Worm (Caenorhabditis elegans) whole organism, L2 larva: Measurements from ENCODE around the gene ZK488.5.
A peak's percentile ranks its signal among the peaks of the same experiment; 100 is the strongest.

Experiments
- C34F6.9 ChIP-seq: fragments of 150-350 bp; optimal IDR thresholded peaks from 2 replicates; lab custom pipeline; 2014; ENCODE audit warnings: missing biosample characterization, missing genetic modification characterization
- R02D3.7 ChIP-seq: fragments of 150-350 bp; optimal IDR thresholded peaks from 2 replicates; lab custom pipeline; 2014; ENCODE audit warnings: missing biosample characterization, missing genetic modification characterization
- Y55F3AM.14 ChIP-seq: fragments of 200-800 bp; sonication (Bioruptor generic); optimal IDR thresholded peaks from 2 replicates; lab custom pipeline; 2018; ENCODE audit warnings: mild to moderate bottlenecking, missing genetic modification characterization, missing compliant biosample characterization
- ZK546.5 ChIP-seq: sonication (generic microtip); optimal IDR thresholded peaks from 2 replicates; lab custom pipeline; 2017; ENCODE audit warnings: missing biosample characterization, missing genetic modification characterization
- alr-1 ChIP-seq: fragments of 150-350 bp; optimal IDR thresholded peaks from 2 replicates; lab custom pipeline; 2014; ENCODE audit warnings: missing biosample characterization, missing genetic modification characterization
- aly-2 ChIP-seq: fragments of 150-350 bp; optimal IDR thresholded peaks from 2 replicates; lab custom pipeline; 2014; ENCODE audit warnings: missing biosample characterization, missing genetic modification characterization
- ama-1 ChIP-seq: fragments of 150-350 bp; optimal IDR thresholded peaks from 2 replicates; lab custom pipeline; 2018; ENCODE audit warnings: inconsistent platforms
- ceh-16 ChIP-seq: fragments of 150-350 bp; optimal IDR thresholded peaks from 2 replicates; lab custom pipeline; 2014; ENCODE audit warnings: missing biosample characterization, missing genetic modification characterization
- ceh-82 ChIP-seq: fragments of 150-350 bp; optimal IDR thresholded peaks from 2 replicates; lab custom pipeline; 2014; ENCODE audit warnings: missing biosample characterization, missing genetic modification characterization
- crh-2 ChIP-seq: sonication (generic microtip); optimal IDR thresholded peaks from 2 replicates; lab custom pipeline; 2017; ENCODE audit warnings: missing biosample characterization, missing genetic modification characterization
- elt-1 ChIP-seq: fragments of 150-350 bp; optimal IDR thresholded peaks from 2 replicates; lab custom pipeline; 2014; ENCODE audit warnings: missing biosample characterization, missing genetic modification characterization
- elt-3 ChIP-seq: sonication (generic microtip); optimal IDR thresholded peaks from 2 replicates; lab custom pipeline; 2017; ENCODE audit warnings: missing biosample characterization, missing genetic modification characterization
- fos-1 ChIP-seq: fragments of 150-350 bp; optimal IDR thresholded peaks from 2 replicates; lab custom pipeline; 2014; ENCODE audit warnings: missing biosample characterization, missing genetic modification characterization
- gmeb-1 ChIP-seq: fragments of 150-350 bp; optimal IDR thresholded peaks from 2 replicates; lab custom pipeline; 2014; ENCODE audit warnings: missing biosample characterization, missing genetic modification characterization
- lsy-2 ChIP-seq, 2 experiments: fragments of 150-350 bp in 1 of 2; sonication (generic microtip) in 1 of 2; optimal IDR thresholded peaks; 2 replicates each; lab custom pipeline; 2014 to 2017; ENCODE audit warnings: missing biosample characterization in 2 of 2, missing genetic modification characterization in 2 of 2
- mab-5 ChIP-seq: fragments of 150-350 bp; optimal IDR thresholded peaks from 2 replicates; lab custom pipeline; 2014; ENCODE audit warnings: missing biosample characterization, missing genetic modification characterization
- mdl-1 ChIP-seq, 2 experiments: fragments of 150-350 bp in 1 of 2; sonication (generic microtip) in 1 of 2; optimal IDR thresholded peaks; 2 replicates each; lab custom pipeline; 2017; ENCODE audit warnings: missing biosample characterization in 2 of 2, missing genetic modification characterization in 2 of 2
- nhr-10 ChIP-seq: sonication (generic microtip); optimal IDR thresholded peaks from 2 replicates; lab custom pipeline; 2017; ENCODE audit warnings: missing biosample characterization, missing genetic modification characterization
- nhr-11 ChIP-seq: fragments of 150-350 bp; optimal IDR thresholded peaks from 2 replicates; lab custom pipeline; 2014; ENCODE audit warnings: missing biosample characterization, missing genetic modification characterization
- nhr-12 ChIP-seq: fragments of 150-350 bp; optimal IDR thresholded peaks from 2 replicates; lab custom pipeline; 2014; ENCODE audit warnings: missing biosample characterization, missing genetic modification characterization
- nhr-129 ChIP-seq: fragments of 150-350 bp; optimal IDR thresholded peaks from 2 replicates; lab custom pipeline; 2014; ENCODE audit warnings: missing biosample characterization, missing genetic modification characterization
- nhr-21 ChIP-seq: fragments of 150-350 bp; optimal IDR thresholded peaks from 2 replicates; lab custom pipeline; 2014; ENCODE audit warnings: missing biosample characterization, missing genetic modification characterization
- nhr-23 ChIP-seq: fragments of 150-350 bp; optimal IDR thresholded peaks from 2 replicates; lab custom pipeline; 2014; ENCODE audit warnings: missing biosample characterization, missing genetic modification reagents, missing genetic modification characterization
- nhr-237 ChIP-seq: fragments of 150-350 bp; optimal IDR thresholded peaks from 2 replicates; lab custom pipeline; 2014; ENCODE audit warnings: missing biosample characterization, missing genetic modification characterization
- nhr-25 ChIP-seq: fragments of 150-350 bp; sonication (generic microtip); optimal IDR thresholded peaks from 3 replicates; lab custom pipeline; 2014; ENCODE audit warnings: missing biosample characterization, missing genetic modification characterization
- nhr-6 ChIP-seq: fragments of 150-350 bp; optimal IDR thresholded peaks from 2 replicates; lab custom pipeline; 2014; ENCODE audit warnings: missing biosample characterization, missing genetic modification characterization
- peb-1 ChIP-seq: fragments of 150-350 bp; optimal IDR thresholded peaks from 2 replicates; lab custom pipeline; 2014; ENCODE audit warnings: missing biosample characterization, missing genetic modification characterization
- sem-4 ChIP-seq: fragments of 150-350 bp; optimal IDR thresholded peaks from 2 replicates; lab custom pipeline; 2014; ENCODE audit warnings: missing biosample characterization, missing genetic modification reagents, missing genetic modification characterization
- skn-1 ChIP-seq: sonication (generic microtip); optimal IDR thresholded peaks from 2 replicates; lab custom pipeline; 2017; ENCODE audit warnings: missing biosample characterization, missing genetic modification characterization
- sma-3 ChIP-seq: sonication (generic microtip); optimal IDR thresholded peaks from 2 replicates; lab custom pipeline; 2016; ENCODE audit warnings: missing genetic modification reagents, missing genetic modification characterization, missing compliant biosample characterization
- sma-9 ChIP-seq, 2 experiments: fragments of 150-350 bp in 1 of 2; sonication (generic microtip) in 1 of 2; optimal IDR thresholded peaks; 2 replicates each; lab custom pipeline; 2014 to 2016; ENCODE audit warnings: missing genetic modification characterization in 2 of 2, mild to moderate bottlenecking in 1 of 2, missing biosample characterization in 1 of 2, missing compliant biosample characterization in 1 of 2, missing genetic modification reagents in 1 of 2, moderate library complexity in 1 of 2
- snpc-4 ChIP-seq: fragments of 150-350 bp; optimal IDR thresholded peaks from 2 replicates; lab custom pipeline; 2014; ENCODE audit warnings: missing biosample characterization, missing genetic modification characterization
- unc-39 ChIP-seq: fragments of 150-350 bp; optimal IDR thresholded peaks from 2 replicates; lab custom pipeline; 2014; ENCODE audit warnings: missing biosample characterization, missing genetic modification characterization
- unc-55 ChIP-seq: fragments of 150-350 bp; sonication (generic microtip); optimal IDR thresholded peaks from 3 replicates; lab custom pipeline; 2014; ENCODE audit warnings: missing biosample characterization, missing genetic modification reagents, missing genetic modification characterization
- unc-62 ChIP-seq: fragments of 150-350 bp; optimal IDR thresholded peaks from 2 replicates; lab custom pipeline; 2014; ENCODE audit warnings: missing biosample characterization, missing genetic modification reagents, missing genetic modification characterization
- zag-1 ChIP-seq: fragments of 150-350 bp; optimal IDR thresholded peaks from 2 replicates; lab custom pipeline; 2014; ENCODE audit warnings: missing biosample characterization, missing genetic modification characterization
- ztf-11 ChIP-seq: sonication (generic microtip); optimal IDR thresholded peaks from 2 replicates; lab custom pipeline; 2017; ENCODE audit warnings: missing biosample characterization, missing genetic modification characterization
- ztf-4 ChIP-seq: fragments of 150-350 bp; optimal IDR thresholded peaks from 2 replicates; lab custom pipeline; 2014; ENCODE audit warnings: missing biosample characterization, missing genetic modification characterization

ZK488.5 gene

ce11 chrV:628527-628926, 35.5 kb downstream of the ZK488.5 start, which contains the start of gene F48G7.9:
Gene F48G7.9 (minus strand): TSS chrV:628627.
- TF ChIP-seq zag-1 (tag; lab: Kevin White, UChicago) (no peak), nhr-12 (tag; lab: Kevin White, UChicago) (no peak), ceh-16 (no peak)

- TF ChIP-seq Y55F3AM.14 (GFP tag; lab: Kevin White, UChicago) (no peak), ZK546.5 (tag; lab: Kevin White, UChicago) (no peak), mab-5 (tag; lab: Kevin White, UChicago) (no peak), nhr-21 (tag; lab: Kevin White, UChicago) (no peak), nhr-11 (tag; lab: Kevin White, UChicago) (no peak), unc-55 (GFP tag; lab: Kevin White, UChicago) (peak; percentile 48), ceh-16 (no peak), C34F6.9 (tag; lab: Kevin White, UChicago) (peak; percentile 13), mdl-1 (tag; optimal IDR thresholded peaks at IDR 0.05; lab: Kevin White, UChicago) (no peak), peb-1 (tag; lab: Kevin White, UChicago) (no peak), sma-9 (GFP tag; optimal IDR thresholded peaks at IDR 0.05; lab: Kevin White, UChicago) (peak; percentile 24), sma-9 (tag; optimal IDR thresholded peaks at IDR 0.05; lab: Kevin White, UChicago) (no peak), nhr-10 (tag; lab: Kevin White, UChicago) (no peak), alr-1 (tag; lab: Kevin White, UChicago) (no peak), ceh-82 (tag; lab: Kevin White, UChicago) (no peak), nhr-129 (peak; percentile 15), elt-1 (no peak), nhr-6 (tag; lab: Kevin White, UChicago) (no peak), sma-3 (GFP tag; lab: Kevin White, UChicago) (no peak), R02D3.7 (no peak)
These were observed 38.8 kb downstream of the ZK488.5 start for ce11 chrV:631832-632231.

ce11 chrV:634855-635254, 41.8 kb downstream of the ZK488.5 start, which contains the start of gene F48G7.10:
Gene F48G7.10 (minus strand): TSS chrV:634955.
- no peak for TF ChIP-seq nhr-23

- TF ChIP-seq lsy-2 (tag; optimal IDR thresholded peaks at IDR 0.05; lab: Kevin White, UChicago) (no peak), ZK546.5 (tag; lab: Kevin White, UChicago) (no peak), ceh-16 (no peak), gmeb-1 (peak; percentile 31), sma-3 (GFP tag; lab: Kevin White, UChicago) (no peak), nhr-237 (tag; lab: Kevin White, UChicago) (no peak), crh-2 (tag; lab: Kevin White, UChicago) (peak; percentile 47), elt-3 (tag; lab: Kevin White, UChicago) (no peak), ama-1 (no peak), alr-1 (tag; lab: Kevin White, UChicago) (no peak), sem-4 (tag; lab: Kevin White, UChicago) (no peak), nhr-23 (no peak), C34F6.9 (tag; lab: Kevin White, UChicago) (peak; percentile 4), nhr-129 (peak; percentile 21), nhr-21 (tag; lab: Kevin White, UChicago) (no peak), snpc-4 (tag; lab: Kevin White, UChicago) (peak; percentile 74), ceh-82 (tag; lab: Kevin White, UChicago) (no peak), nhr-25 (tag; lab: Kevin White, UChicago) (peak; percentile 25), fos-1 (tag; lab: Kevin White, UChicago) (peak; percentile 44), sma-9 (GFP tag; optimal IDR thresholded peaks at IDR 0.05; lab: Kevin White, UChicago) (peak; percentile 9), sma-9 (tag; optimal IDR thresholded peaks at IDR 0.05; lab: Kevin White, UChicago) (no peak), mab-5 (tag; lab: Kevin White, UChicago) (no peak), ztf-4 (tag; lab: Kevin White, UChicago) (no peak)
These were observed 42.6 kb downstream of the ZK488.5 start for ce11 chrV:635630-636029.

- TF ChIP-seq nhr-25 (tag; lab: Kevin White, UChicago) (no peak), aly-2 (tag; lab: Kevin White, UChicago) (no peak), nhr-23 (no peak), nhr-12 (tag; lab: Kevin White, UChicago) (no peak), Y55F3AM.14 (GFP tag; lab: Kevin White, UChicago) (no peak), sma-9 (GFP tag; optimal IDR thresholded peaks at IDR 0.05; lab: Kevin White, UChicago) (no peak), sma-9 (tag; optimal IDR thresholded peaks at IDR 0.05; lab: Kevin White, UChicago) (no peak), nhr-6 (tag; lab: Kevin White, UChicago) (no peak), unc-39 (tag; lab: Kevin White, UChicago) (no peak), skn-1 (tag; lab: Kevin White, UChicago) (no peak), nhr-129 (no peak), ZK546.5 (tag; lab: Kevin White, UChicago) (no peak), unc-62 (GFP tag; lab: Kevin White, UChicago) (no peak), C34F6.9 (tag; lab: Kevin White, UChicago) (no peak), ztf-11 (tag; lab: Kevin White, UChicago) (no peak)
- TF ChIP-seq, all 48 proteins: peak for 0
These were observed 43.2 kb downstream of the ZK488.5 start, which contains the start of gene pals-31 for ce11 chrV:636281-636680. Gene pals-31 (plus strand): TSS chrV:636581.
